Worm (Caenorhabditis elegans) whole organism, L4/young adult: ENCODE data around the gene W03C9.6.

Experiments
- W03F9.2 ChIP-seq: fragments of 150-350 bp; optimal IDR thresholded peaks from 2 replicates; lab custom pipeline; 2014; ENCODE audit warnings: missing biosample characterization, missing genetic modification characterization
- dao-5 ChIP-seq: sonication (generic microtip); optimal IDR thresholded peaks from 2 replicates; lab custom pipeline; 2016; ENCODE audit warnings: missing genotype, missing genetic modification characterization, moderate library complexity, missing compliant biosample characterization
- him-1 ChIP-seq: sonication (generic microtip); optimal IDR thresholded peaks from 2 replicates; lab custom pipeline; 2016; ENCODE audit warnings: missing genotype, missing genetic modification reagents, missing genetic modification characterization, missing compliant biosample characterization

DNA sequence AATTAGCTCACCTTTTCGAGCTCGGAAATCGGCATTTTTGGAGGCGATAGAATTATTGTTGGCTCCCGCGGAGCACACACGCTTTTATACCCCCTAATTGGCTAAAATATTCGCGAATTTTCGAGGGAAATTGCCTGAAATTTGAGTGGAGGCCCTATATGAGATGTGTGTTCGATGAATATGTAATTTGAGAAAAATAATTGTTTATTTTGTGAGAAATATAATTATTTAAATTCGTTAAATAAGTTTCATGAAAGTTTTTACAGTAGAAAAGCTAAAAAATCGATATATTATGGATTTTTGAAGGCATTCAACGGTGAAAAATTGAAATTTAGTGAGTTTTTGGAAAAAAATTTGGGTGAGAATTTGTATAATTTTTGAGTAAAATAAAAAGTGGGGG, 19.3 kb downstream of the W03C9.6 start, which contains the start of gene acbp-6:
- no peak for TF ChIP-seq him-1 (tag; lab: Kevin White, UChicago)
- TF ChIP-seq dao-5: no peak
- no peak for TF ChIP-seq W03F9.2
